Fruit fly (Drosophila melanogaster) whole organism, embryonic: Measurements from ENCODE around the gene Dmtn.

ENCODE experiments used
- BtbVII ChIP-seq: fragments of 200-800 bp; sonication (Bioruptor generic); optimal IDR thresholded peaks from 3 replicates; lab custom pipeline; 2017; ENCODE audit warnings: missing biosample characterization, mild to moderate bottlenecking, missing genetic modification characterization
- CG11696 ChIP-seq: fragments of 200-800 bp; sonication (Bioruptor generic); IDR thresholded peaks from 2 replicates; pipeline ENCODE4 v1.3.6; 2022; ENCODE audit warnings: missing biosample characterization, missing genetic modification characterization
- CG12071 ChIP-seq: fragments of 200-800 bp; sonication (Bioruptor generic); optimal IDR thresholded peaks from 3 replicates; lab custom pipeline; 2018; ENCODE audit warnings: missing biosample characterization, mild to moderate bottlenecking, missing genetic modification characterization
- CG12155 ChIP-seq: fragments of 200-800 bp; sonication (Bioruptor generic); optimal IDR thresholded peaks from 3 replicates; lab custom pipeline; 2016; ENCODE audit warnings: missing biosample characterization, missing genetic modification characterization
- CG14050 ChIP-seq: fragments of 200-800 bp; sonication (Bioruptor generic); IDR thresholded peaks from 3 replicates; pipeline ENCODE4 v1.3.6; 2022; ENCODE audit warnings: missing biosample characterization, missing genetic modification characterization
- CG15269 ChIP-seq: fragments of 200-800 bp; sonication (Bioruptor generic); optimal IDR thresholded peaks from 2 replicates; lab custom pipeline; 2018; ENCODE audit warnings: missing biosample characterization, mild to moderate bottlenecking, missing genetic modification characterization, moderate library complexity
- CG18599 ChIP-seq: fragments of 200-800 bp; sonication (Bioruptor generic); optimal IDR thresholded peaks from 3 replicates; lab custom pipeline; 2017; ENCODE audit warnings: missing biosample characterization, missing genetic modification characterization, mild to moderate bottlenecking, moderate library complexity, missing genetic modification reagents
- CG2889 ChIP-seq: fragments of 200-800 bp; sonication (Bioruptor generic); IDR thresholded peaks from 3 replicates; pipeline ENCODE4 v1.3.6; 2022; ENCODE audit warnings: missing biosample characterization, missing genetic modification characterization
- CG32767 ChIP-seq: fragments of 200-800 bp; sonication (Bioruptor generic); IDR thresholded peaks from 2 replicates; pipeline ENCODE4 v1.3.6; 2022; ENCODE audit warnings: missing biosample characterization, missing genetic modification characterization
- CG4730 ChIP-seq: fragments of 200-800 bp; sonication (Bioruptor generic); IDR thresholded peaks from 2 replicates; pipeline ENCODE4 v1.3.6; 2022; ENCODE audit warnings: missing biosample characterization, missing genetic modification characterization
- CG6254 ChIP-seq: fragments of 200-800 bp; sonication (Bioruptor generic); optimal IDR thresholded peaks from 3 replicates; lab custom pipeline; 2017; ENCODE audit warnings: mild to moderate bottlenecking, missing biosample characterization, missing genetic modification reagents, missing genetic modification characterization
- CG8765 ChIP-seq: fragments of 200-800 bp; sonication (Bioruptor generic); IDR thresholded peaks from 2 replicates; pipeline ENCODE4 v1.3.6; 2022; ENCODE audit warnings: missing biosample characterization, missing genetic modification characterization
- Eip74EF ChIP-seq, 2 experiments: fragments of 200-800 bp in 1 of 2; fragments of >200 bp in 1 of 2; sonication (Bioruptor generic) in 1 of 2; optimal IDR thresholded peaks; 2 replicates each; lab custom pipeline; 2017 to 2019; ENCODE audit warnings: missing biosample characterization in 2 of 2, missing genetic modification characterization in 2 of 2, mild to moderate bottlenecking in 1 of 2, moderate library complexity in 1 of 2
- Ets65A ChIP-seq: fragments of 200-800 bp; sonication (Bioruptor generic); peaks from one replicate; lab custom pipeline; 2016; ENCODE audit warnings: missing biosample characterization, missing genetic modification characterization
- H2.0 ChIP-seq: fragments of 200-800 bp; sonication (Bioruptor generic); IDR thresholded peaks from 2 replicates; pipeline ENCODE4 v1.3.6; 2022; ENCODE audit warnings: missing biosample characterization, missing genetic modification characterization
- Hr51 ChIP-seq, 2 experiments: fragments of 200-800 bp; sonication (Bioruptor generic); optimal IDR thresholded peaks; 2 replicates in 1 of 2; 3 replicates in 1 of 2; lab custom pipeline; 2016 to 2018; ENCODE audit warnings: missing biosample characterization in 2 of 2, missing genetic modification characterization in 2 of 2, mild to moderate bottlenecking in 1 of 2, moderate library complexity in 1 of 2
- Hsf ChIP-seq: fragments of 200-800 bp; sonication (Bioruptor generic); optimal IDR thresholded peaks from 3 replicates; lab custom pipeline; 2016; ENCODE audit warnings: missing biosample characterization, missing genetic modification characterization
- Med ChIP-seq: fragments of 200-800 bp; sonication (Bioruptor generic); peaks from one replicate; lab custom pipeline; 2016; ENCODE audit warnings: missing biosample characterization, missing genetic modification characterization, mild to moderate bottlenecking, inconsistent platforms, moderate library complexity
- NFAT ChIP-seq: fragments of 200-800 bp; sonication (Bioruptor generic); IDR thresholded peaks from 2 replicates; pipeline ENCODE4 v1.3.6; 2022; ENCODE audit warnings: missing biosample characterization, missing genetic modification characterization
- PHDP ChIP-seq: fragments of 200-800 bp; sonication (Bioruptor generic); optimal IDR thresholded peaks from 3 replicates; lab custom pipeline; 2018; ENCODE audit warnings: missing biosample characterization, mild to moderate bottlenecking, missing genetic modification characterization, moderate library complexity
- Pdp1 ChIP-seq, 2 experiments: fragments of 200-800 bp; sonication (Bioruptor generic); optimal IDR thresholded peaks; 3 replicates each; lab custom pipeline; 2016; ENCODE audit warnings: missing biosample characterization in 2 of 2, missing genetic modification characterization in 2 of 2, mild to moderate bottlenecking in 1 of 2, moderate library complexity in 1 of 2
- Ptx1 ChIP-seq: fragments of 200-800 bp; sonication (Bioruptor generic); IDR thresholded peaks from 2 replicates; pipeline ENCODE4 v1.3.6; 2022; ENCODE audit warnings: missing biosample characterization, missing genetic modification characterization
- chif ChIP-seq, 2 experiments: fragments of 200-800 bp; sonication (Bioruptor generic); optimal IDR thresholded peaks; 3 replicates each; lab custom pipeline; 2016; ENCODE audit warnings: missing biosample characterization in 2 of 2, missing genetic modification characterization in 2 of 2
- chm ChIP-seq: fragments of 200-800 bp; sonication (Bioruptor generic); IDR thresholded peaks from 2 replicates; pipeline ENCODE4 v1.3.6; 2022; ENCODE audit warnings: missing biosample characterization, missing genetic modification characterization
- chn ChIP-seq: fragments of 200-800 bp; sonication (Bioruptor generic); optimal IDR thresholded peaks from 2 replicates; lab custom pipeline; 2016; ENCODE audit warnings: missing biosample characterization, missing genetic modification characterization
- crc ChIP-seq: fragments of 200-800 bp; sonication (Bioruptor generic); optimal IDR thresholded peaks from 2 replicates; lab custom pipeline; 2016; ENCODE audit warnings: missing biosample characterization, missing genetic modification characterization
- cwo ChIP-seq: fragments of 200-800 bp; sonication (Bioruptor generic); optimal IDR thresholded peaks from 3 replicates; lab custom pipeline; 2017; ENCODE audit warnings: missing biosample characterization, missing genetic modification characterization, mild to moderate bottlenecking, moderate library complexity, missing genetic modification reagents
- exex ChIP-seq: fragments of 200-800 bp; sonication (Bioruptor generic); optimal IDR thresholded peaks from 4 replicates; lab custom pipeline; 2018; ENCODE audit warnings: missing biosample characterization, mild to moderate bottlenecking, missing genetic modification characterization, moderate library complexity
- fd3F ChIP-seq: fragments of 200-800 bp; sonication (Bioruptor generic); optimal IDR thresholded peaks from 2 replicates; lab custom pipeline; 2018; ENCODE audit warnings: missing biosample characterization, mild to moderate bottlenecking, missing genetic modification characterization, moderate library complexity
- fu2 ChIP-seq: fragments of 200-800 bp; sonication (Bioruptor generic); optimal IDR thresholded peaks from 2 replicates; lab custom pipeline; 2016; ENCODE audit warnings: missing biosample characterization, missing genetic modification characterization
- insv ChIP-seq, 2 experiments: fragments of 200-800 bp; sonication (Bioruptor generic); optimal IDR thresholded peaks; 3 replicates each; lab custom pipeline; 2016 to 2018; ENCODE audit warnings: missing biosample characterization in 2 of 2, missing genetic modification characterization in 2 of 2
- kah ChIP-seq: fragments of 200-800 bp; sonication (Bioruptor generic); optimal IDR thresholded peaks from 2 replicates; lab custom pipeline; 2018; ENCODE audit warnings: missing biosample characterization, mild to moderate bottlenecking, missing genetic modification characterization
- lab ChIP-seq: fragments of 200-800 bp; sonication (Bioruptor generic); optimal IDR thresholded peaks from 3 replicates; lab custom pipeline; 2017; ENCODE audit warnings: missing biosample characterization, missing genetic modification characterization, mild to moderate bottlenecking, moderate library complexity, missing genetic modification reagents
- nau ChIP-seq: fragments of 200-800 bp; sonication (Bioruptor generic); optimal IDR thresholded peaks from 3 replicates; lab custom pipeline; 2017; ENCODE audit warnings: missing biosample characterization, mild to moderate bottlenecking, missing genetic modification characterization, missing genetic modification reagents
- pan ChIP-seq, 4 experiments: fragments of >200 bp in 3 of 4; fragments of 200-800 bp in 1 of 4; sonication (Bioruptor generic) in 1 of 4; optimal IDR thresholded peaks in 3 of 4; IDR thresholded peaks in 1 of 4; 2 replicates each; pipeline versions ENCODE4 v1.3.6 to Lab custom; 2017 to 2022; ENCODE audit warnings: missing biosample characterization in 2 of 4, missing genetic modification characterization in 2 of 4, mixed read lengths in 1 of 4
- prd ChIP-seq, 3 experiments: fragments of >200 bp in 2 of 3; fragments of 200-800 bp in 1 of 3; sonication (Bioruptor generic) in 1 of 3; optimal IDR thresholded peaks in 2 of 3; IDR thresholded peaks in 1 of 3; 2 replicates in 2 of 3; 3 replicates in 1 of 3; pipeline versions ENCODE4 v1.3.6 to Lab custom; 2017 to 2022; ENCODE audit warnings: missing biosample characterization in 1 of 3, missing genetic modification characterization in 1 of 3
- row ChIP-seq: fragments of 200-800 bp; sonication (Bioruptor generic); IDR thresholded peaks from 3 replicates; pipeline ENCODE4 v1.3.6; 2022; ENCODE audit warnings: missing biosample characterization, missing genetic modification characterization
- salm ChIP-seq: fragments of 200-800 bp; sonication (Bioruptor generic); optimal IDR thresholded peaks from 2 replicates; lab custom pipeline; 2018; ENCODE audit warnings: missing biosample characterization, mild to moderate bottlenecking, missing genetic modification characterization
- sd ChIP-seq: fragments of 200-800 bp; sonication (Bioruptor generic); optimal IDR thresholded peaks from 3 replicates; lab custom pipeline; 2018; ENCODE audit warnings: missing biosample characterization, mild to moderate bottlenecking, missing genetic modification characterization, moderate library complexity
- sens ChIP-seq: fragments of 200-800 bp; sonication (Bioruptor generic); peaks from one replicate; lab custom pipeline; 2016; ENCODE audit warnings: missing biosample characterization, missing genetic modification characterization
- sens-2 ChIP-seq: fragments of 200-800 bp; sonication (Bioruptor generic); IDR thresholded peaks from 2 replicates; pipeline ENCODE4 v1.3.6; 2022; ENCODE audit warnings: missing biosample characterization, missing genetic modification characterization
- sqz ChIP-seq: fragments of 200-800 bp; sonication (Bioruptor generic); optimal IDR thresholded peaks from 3 replicates; lab custom pipeline; 2018; ENCODE audit warnings: missing biosample characterization, mild to moderate bottlenecking, missing genetic modification characterization
- sug ChIP-seq: fragments of 200-800 bp; optimal IDR thresholded peaks from 2 replicates; lab custom pipeline; 2019; ENCODE audit warnings: missing biosample characterization, mild to moderate bottlenecking, missing genetic modification characterization, moderate library complexity
- trem ChIP-seq: fragments of 200-800 bp; optimal IDR thresholded peaks from 3 replicates; lab custom pipeline; 2019; ENCODE audit warnings: missing biosample characterization, mild to moderate bottlenecking, missing genetic modification characterization, moderate library complexity
- unpg ChIP-seq: fragments of 200-800 bp; sonication (Bioruptor generic); optimal IDR thresholded peaks from 3 replicates; lab custom pipeline; 2018; ENCODE audit warnings: missing biosample characterization, mild to moderate bottlenecking, missing genetic modification characterization, moderate library complexity
- zf30C ChIP-seq: fragments of 200-800 bp; sonication (Bioruptor generic); optimal IDR thresholded peaks from 3 replicates; lab custom pipeline; 2018; ENCODE audit warnings: missing biosample characterization, mild to moderate bottlenecking, missing genetic modification characterization

Gene Dmtn

DNA sequence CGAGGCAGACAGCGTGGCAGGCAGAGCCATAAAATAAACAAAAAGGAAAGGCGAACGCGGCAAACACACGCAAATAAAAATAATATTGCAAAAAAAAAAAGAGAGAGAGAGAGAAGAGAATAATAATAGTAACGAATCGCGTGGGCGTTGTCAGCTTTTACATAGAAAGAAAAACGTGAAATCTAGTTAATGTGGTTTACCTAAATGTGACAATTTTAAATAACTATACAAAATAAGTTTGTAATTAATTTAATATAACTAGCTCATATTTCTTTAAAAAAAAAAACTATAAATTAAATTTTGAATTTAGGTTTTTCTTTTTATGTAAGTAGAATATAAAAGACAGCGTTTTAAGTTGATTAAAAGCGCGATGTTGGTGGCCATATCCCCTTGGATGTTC lies 28.2 kb upstream of the Dmtn start (continued):
- no peak for TF ChIP-seq pan (optimal IDR thresholded peaks at IDR 0.05; lab: Kevin White, UChicago)
- peak in 1 of 2 experiments; percentile 22 for TF ChIP-seq pan (GFP tag; optimal IDR thresholded peaks at IDR 0.05 in 1 of 2, IDR thresholded peaks at IDR 0.05 in 1 of 2)
- TF ChIP-seq prd (optimal IDR thresholded peaks at IDR 0.05; lab: Kevin White, UChicago): no peak
- no peak for TF ChIP-seq prd (GFP tag; IDR thresholded peaks at IDR 0.05; lab: Robert Waterston, UW)
- peak; percentile 3 for TF ChIP-seq CG18599 (GFP tag; lab: Kevin White, UChicago)
- TF ChIP-seq chn (GFP tag; lab: Kevin White, UChicago): no peak
- no peak for TF ChIP-seq fd3F (GFP tag; lab: Kevin White, UChicago)
- peak; percentile 49 for TF ChIP-seq Ptx1 (GFP tag; lab: Robert Waterston, UW)
- no peak for TF ChIP-seq CG8765
- no peak for TF ChIP-seq chif (GFP tag; optimal IDR thresholded peaks at IDR 0.05; lab: Kevin White, UChicago)
- TF ChIP-seq CG4730 (GFP tag; lab: Robert Waterston, UW): 0 out of 2 replicates have a peak, but pooled peaks have one; percentile 24
- TF ChIP-seq zf30C (GFP tag; lab: Kevin White, UChicago): no peak
- peak; percentile 47; the same call in 2 of the 3 replicates for TF ChIP-seq row (GFP tag; lab: Robert Waterston, UW)
- TF ChIP-seq, all 482 proteins: peak for 14

DNA sequence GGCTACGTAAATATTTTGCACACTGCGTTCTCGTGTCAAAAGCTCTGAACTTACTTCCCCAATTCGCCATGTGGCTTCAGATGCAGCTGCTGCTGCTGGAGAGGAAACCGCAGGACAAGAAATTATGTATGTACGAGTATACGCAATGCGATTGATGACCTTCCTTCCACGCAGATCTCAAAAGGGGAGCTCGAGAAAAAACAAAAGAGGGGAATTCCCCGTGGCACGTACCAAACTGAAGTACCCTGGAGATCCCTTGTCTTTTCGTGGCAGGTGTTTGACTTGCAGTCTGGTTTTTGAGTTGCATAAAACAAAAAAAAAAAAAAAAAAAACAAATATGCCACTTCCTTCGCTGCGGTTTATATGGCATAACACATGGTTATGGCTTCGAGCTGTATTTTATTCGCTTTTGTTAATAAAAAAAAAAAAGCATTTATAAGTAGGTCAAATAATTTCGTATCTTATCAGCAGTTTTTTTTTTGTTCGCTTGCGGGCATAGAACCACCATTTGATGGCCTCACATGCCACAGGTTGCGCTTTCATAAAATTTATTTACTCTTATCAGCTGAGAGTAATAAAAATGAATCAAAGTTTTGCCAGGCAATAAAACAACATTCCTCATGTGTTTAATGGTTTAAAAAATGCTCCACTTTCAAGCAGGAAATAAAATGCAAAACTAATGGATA lies 27.2 kb upstream of the Dmtn start:
- TF ChIP-seq crc (no peak), NFAT (GFP tag; lab: Robert Waterston, UW) (no peak), Pdp1 (GFP tag; optimal IDR thresholded peaks at IDR 0.05; lab: Kevin White, UChicago) (peak in 1 of 2 experiments; percentile 91), CG14050 (no peak), Eip74EF (GFP tag; optimal IDR thresholded peaks at IDR 0.05; lab: Kevin White, UChicago) (peak in 1 of 2 experiments; percentile 50), Med (GFP tag; lab: Kevin White, UChicago) (peak; percentile 20), PHDP (tag; lab: Kevin White, UChicago) (peak; percentile 21), CG11696 (GFP tag; lab: Robert Waterston, UW) (peak; percentile 42; the same call in 1 of the 2 replicates), kah (GFP tag; lab: Kevin White, UChicago) (peak; percentile 29), insv (GFP tag; optimal IDR thresholded peaks at IDR 0.05; lab: Kevin White, UChicago) (no peak), CG6254 (GFP tag; lab: Kevin White, UChicago) (peak; percentile 3), Hr51 (GFP tag; optimal IDR thresholded peaks at IDR 0.05; lab: Kevin White, UChicago) (peak in 1 of 2 experiments; percentile 35), nau (GFP tag; lab: Kevin White, UChicago) (peak; percentile 14), CG15269 (tag; lab: Kevin White, UChicago) (peak; percentile 15), cwo (GFP tag; lab: Kevin White, UChicago) (peak; percentile 26), trem (tag; lab: Kevin White, UChicago) (no peak), sug (tag; lab: Kevin White, UChicago) (peak; percentile 60), exex (tag; lab: Kevin White, UChicago) (peak; percentile 45), sens (GFP tag; lab: Kevin White, UChicago) (peak; percentile 3), fu2 (GFP tag; lab: Kevin White, UChicago) (no peak), Ets65A (peak; percentile 7), sqz (GFP tag; lab: Kevin White, UChicago) (peak; percentile 86), salm (tag; lab: Kevin White, UChicago) (peak; percentile 34), sd (peak; percentile 95), CG32767 (GFP tag; lab: Robert Waterston, UW) (no peak), unpg (GFP tag; lab: Kevin White, UChicago) (peak; percentile 39), H2.0 (no peak), CG2889 (no peak), chm (0 out of 2 replicates have a peak, but pooled peaks have one; percentile 8), CG12155 (GFP tag; lab: Kevin White, UChicago) (no peak), sens-2 (peak; percentile 82), lab (GFP tag; lab: Kevin White, UChicago) (no peak), CG12071 (GFP tag; lab: Kevin White, UChicago) (peak; percentile 10), BtbVII (GFP tag; lab: Kevin White, UChicago) (peak; percentile 43), Hsf (GFP tag; lab: Kevin White, UChicago) (no peak)
